Fruit fly (Drosophila melanogaster): Measurements from ENCODE around the gene CG42594.

Gene CG42594

dm6 chrX:4939788-4940441, 99.3 kb downstream of the CG42594 start (continued):
- TF ChIP-seq ara (GFP tag; IDR thresholded peaks at IDR 0.05), result peak; percentile 98
- peak; percentile 65 for TF ChIP-seq Ravus (GFP tag; IDR thresholded peaks at IDR 0.05)
- peak; percentile 94 for TF ChIP-seq CG4404 (GFP tag; IDR thresholded peaks at IDR 0.05)
- TF ChIP-seq ERR (GFP tag; optimal IDR thresholded peaks at IDR 0.05), result peak; percentile 92
- peak; percentile 94 for TF ChIP-seq ems (GFP tag; optimal IDR thresholded peaks at IDR 0.05)
- peak; percentile 91 for TF ChIP-seq gsb-n (tag; optimal IDR thresholded peaks at IDR 0.05)
- TF ChIP-seq scrt (GFP tag; optimal IDR thresholded peaks at IDR 0.05), result peak; percentile 79
- peak; percentile 60 for TF ChIP-seq sd (tag; optimal IDR thresholded peaks at IDR 0.05)
- TF ChIP-seq ro (GFP tag; IDR thresholded peaks at IDR 0.05), result peak; percentile 91
- TF ChIP-seq ap (GFP tag; IDR thresholded peaks at IDR 0.05), result peak; percentile 96
- TF ChIP-seq pan (optimal IDR thresholded peaks at IDR 0.05), result no peak
- peak in 1 of 2 experiments; percentile 96 for TF ChIP-seq pan (GFP tag; optimal IDR thresholded peaks at IDR 0.05 in 1 of 2, IDR thresholded peaks at IDR 0.05 in 1 of 2)
- peak; percentile 95 for TF ChIP-seq onecut (GFP tag; IDR thresholded peaks at IDR 0.05)
- TF ChIP-seq CG17385 (GFP tag; optimal IDR thresholded peaks at IDR 0.05), result peak; percentile 90
- TF ChIP-seq ken (GFP tag; IDR thresholded peaks at IDR 0.05), result peak; percentile 98
- peak; percentile 90 for TF ChIP-seq sr (GFP tag; IDR thresholded peaks at IDR 0.05)
- peak; percentile 85 for TF ChIP-seq Neu2 (GFP tag; optimal IDR thresholded peaks at IDR 0.05; ENCODE audit: borderline replicate concordance)
- TF ChIP-seq CG9609 (GFP tag; optimal IDR thresholded peaks at IDR 0.05), result peak; percentile 93
- TF ChIP-seq CG8359 (GFP tag; optimal IDR thresholded peaks at IDR 0.05; ENCODE audit: borderline replicate concordance), result peak; percentile 89
- TF ChIP-seq HLH3B (GFP tag; IDR thresholded peaks at IDR 0.05), result peak; percentile 97
- peak; percentile 63 for TF ChIP-seq CG4282 (GFP tag; optimal IDR thresholded peaks at IDR 0.05)
- TF ChIP-seq lov (optimal IDR thresholded peaks at IDR 0.05), result no peak
- TF ChIP-seq lov (GFP tag; IDR thresholded peaks at IDR 0.05), result peak; percentile 97
- TF ChIP-seq ssp (GFP tag; IDR thresholded peaks at IDR 0.05), result peak; percentile 88
- TF ChIP-seq sna (GFP tag; IDR thresholded peaks at IDR 0.05; ENCODE audit: partially characterized antibody), result no peak
- peak; percentile 96 for TF ChIP-seq stc (GFP tag; IDR thresholded peaks at IDR 0.05)
- TF ChIP-seq Dad (GFP tag; optimal IDR thresholded peaks at IDR 0.05), result peak; percentile 89
- peak; percentile 95 for TF ChIP-seq phol (tag; optimal IDR thresholded peaks at IDR 0.05)
- peak; percentile 87 for TF ChIP-seq Lim3 (GFP tag; IDR thresholded peaks at IDR 0.05)
- TF ChIP-seq Ada2b (GFP tag; IDR thresholded peaks at IDR 0.05), result peak; percentile 96
- peak; percentile 97 for TF ChIP-seq tap (tag; optimal IDR thresholded peaks at IDR 0.05)
- peak; percentile 95 for TF ChIP-seq dysf (GFP tag; IDR thresholded peaks at IDR 0.05)
- peak; percentile 97 for TF ChIP-seq CG14441 (GFP tag; IDR thresholded peaks at IDR 0.05)
- TF ChIP-seq CG14050 (GFP tag; IDR thresholded peaks at IDR 0.05), result peak; percentile 95
- peak; percentile 94 for TF ChIP-seq CG17912 (GFP tag; optimal IDR thresholded peaks at IDR 0.05)
- TF ChIP-seq Dbx (GFP tag; IDR thresholded peaks at IDR 0.05), result peak; percentile 74
- peak; percentile 97 for TF ChIP-seq Rx (GFP tag; IDR thresholded peaks at IDR 0.05)
- TF ChIP-seq CG2712 (tag; optimal IDR thresholded peaks at IDR 0.05), result peak; percentile 96
- peak; percentile 95 for TF ChIP-seq ab (GFP tag; optimal IDR thresholded peaks at IDR 0.05)
- TF ChIP-seq fd64A (GFP tag; optimal IDR thresholded peaks at IDR 0.05), result peak; percentile 93
- peak; percentile 88 for TF ChIP-seq CG4854 (GFP tag; optimal IDR thresholded peaks at IDR 0.05)
- peak; percentile 85 for TF ChIP-seq CG3065 (GFP tag; optimal IDR thresholded peaks at IDR 0.05)
- TF ChIP-seq chn (GFP tag; optimal IDR thresholded peaks at IDR 0.05), result peak; percentile 97
- no peak for TF ChIP-seq Dp (GFP tag; optimal IDR thresholded peaks at IDR 0.05)
- no peak for TF ChIP-seq CG13287 (GFP tag; IDR thresholded peaks at IDR 0.05; ENCODE audit: partially characterized antibody)
- TF ChIP-seq br (optimal IDR thresholded peaks at IDR 0.05), result no peak
- no peak for TF ChIP-seq Dll (GFP tag; IDR thresholded peaks at IDR 0.05; ENCODE audit: partially characterized antibody)
- TF ChIP-seq chif (GFP tag; optimal IDR thresholded peaks at IDR 0.05), result peak; percentile 91 to 98
- TF ChIP-seq cas (GFP tag; IDR thresholded peaks at IDR 0.05), result peak; percentile 66
- peak; percentile 95 for TF ChIP-seq CG6689 (GFP tag; IDR thresholded peaks at IDR 0.05)
- TF ChIP-seq CG18619 (GFP tag; optimal IDR thresholded peaks at IDR 0.05), result peak; percentile 88
- TF ChIP-seq CG10979 (tag; optimal IDR thresholded peaks at IDR 0.05), result peak; percentile 95

Measured in whole organism, embryonic.